Fruit fly (Drosophila melanogaster) whole organism: ENCODE measurements around the gene vig2.
"Not testable (repeated sequence)": the region's sequence is repeated elsewhere in the genome, so short reads cannot be mapped to it uniquely, and the experiment has no call there.

Source experiments
- CG8478 ChIP-seq: fragments of >200 bp; optimal IDR thresholded peaks from 2 replicates; lab custom pipeline; 2018; ENCODE audit warnings: inconsistent platforms
- Dll ChIP-seq: fragments of >200 bp; optimal IDR thresholded peaks from 2 replicates; lab custom pipeline; 2017
- EcR ChIP-seq, 2 experiments: fragments of >200 bp; optimal IDR thresholded peaks; 2 replicates each; lab custom pipeline; 2017; ENCODE audit warnings: missing biosample characterization in 2 of 2, missing genetic modification characterization in 2 of 2, missing genetic modification reagents in 2 of 2
- pan ChIP-seq: fragments of >200 bp; optimal IDR thresholded peaks from 2 replicates; lab custom pipeline; 2017
- psq ChIP-seq: fragments of >200 bp; optimal IDR thresholded peaks from 2 replicates; lab custom pipeline; 2017
- usp ChIP-seq: fragments of >200 bp; optimal IDR thresholded peaks from 2 replicates; lab custom pipeline; 2017; ENCODE audit warnings: missing biosample characterization, missing genetic modification characterization, mixed read lengths

Gene vig2

DNA sequence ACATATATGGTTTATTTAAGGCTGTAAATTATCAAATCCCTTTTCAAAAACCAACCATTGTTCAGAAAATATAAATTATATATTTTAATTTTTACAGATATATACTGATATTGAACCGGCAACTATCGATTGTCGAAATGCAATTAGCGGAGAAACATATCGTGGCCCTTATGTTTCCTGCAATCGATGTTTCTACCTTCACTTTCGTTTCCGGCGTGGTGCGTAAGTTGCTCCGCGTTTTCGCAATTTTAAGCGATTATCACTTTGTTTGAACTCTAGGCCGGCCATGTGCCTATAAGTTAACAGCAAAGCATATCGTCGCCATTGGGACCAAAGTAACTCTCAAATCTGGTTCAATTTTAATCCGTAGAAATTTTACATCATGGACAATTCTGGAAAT, at the start of gene vig2:
Gene vig2, plus strand, starts transcription at position 112 of the 400 bp plus-strand sequence.
- TF ChIP-seq Dll (lab: Kevin White, UChicago); EcR (GFP tag; optimal IDR thresholded peaks at IDR 0.05; lab: Kevin White, UChicago); pan (lab: Kevin White, UChicago): not testable (repeated sequence)

DNA sequence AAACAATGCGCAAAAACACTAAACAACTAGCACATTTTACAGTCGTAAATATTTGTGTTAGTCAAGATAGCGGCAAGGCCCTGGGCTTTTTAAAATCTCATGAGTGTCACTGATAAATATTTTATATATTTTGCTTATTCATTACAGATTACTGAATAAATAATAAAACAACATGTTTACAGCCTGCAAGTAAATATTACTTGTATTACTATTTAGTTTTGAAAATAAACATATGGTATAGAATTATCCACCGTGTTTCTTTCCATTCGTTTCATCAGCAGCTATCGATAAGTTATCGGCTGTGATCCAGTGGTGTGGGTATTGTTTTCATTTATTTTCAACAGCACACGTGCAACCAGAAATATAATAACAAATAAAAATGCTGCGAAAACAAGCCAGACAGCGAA, 48.6 kb upstream of the vig2 start, which contains the start of the genes shams and CG11920:
Gene shams, minus strand, starts transcription at position 50 of the 407 bp plus-strand sequence.
Gene CG11920, plus strand, starts transcription at position 320 of the 407 bp plus-strand sequence.
- TF ChIP-seq CG8478 (lab: Kevin White, UChicago) = no peak
- no peak for TF ChIP-seq pan (lab: Kevin White, UChicago)
- no peak for TF ChIP-seq usp (GFP tag; lab: Kevin White, UChicago)
- no peak for TF ChIP-seq EcR (GFP tag; optimal IDR thresholded peaks at IDR 0.05; lab: Kevin White, UChicago)
- TF ChIP-seq psq (lab: Kevin White, UChicago) = no peak
- TF ChIP-seq Dll (lab: Kevin White, UChicago) = no peak

- TF ChIP-seq psq (lab: Kevin White, UChicago) (no peak), CG8478 (lab: Kevin White, UChicago) (no peak), EcR (GFP tag; optimal IDR thresholded peaks at IDR 0.05; lab: Kevin White, UChicago) (no peak), pan (lab: Kevin White, UChicago) (no peak), usp (GFP tag; lab: Kevin White, UChicago) (no peak), Dll (lab: Kevin White, UChicago) (no peak)
Measured at dm6 chr3R:25077280-25077820, 45.8 kb upstream of the vig2 start.

DNA sequence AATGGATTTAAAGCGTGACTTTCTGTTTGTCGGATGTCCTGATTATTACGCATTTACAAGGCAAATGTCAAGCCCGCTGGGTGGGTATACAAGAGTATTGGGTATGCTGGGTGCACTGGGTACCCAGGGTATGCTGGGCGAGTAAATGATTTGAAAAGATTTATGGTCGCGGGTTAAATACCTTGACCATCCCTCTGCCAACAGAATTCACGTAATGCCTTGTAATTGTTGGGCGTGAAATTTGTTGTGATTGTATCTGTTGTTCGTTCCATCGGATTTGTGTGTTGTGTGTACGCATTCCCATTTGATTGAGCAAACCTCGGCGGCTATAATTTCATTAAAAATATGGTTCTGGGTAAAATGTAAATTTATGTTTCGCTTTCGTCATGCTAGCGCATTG, 44.5 kb upstream of the vig2 start:
- TF ChIP-seq EcR (GFP tag; optimal IDR thresholded peaks at IDR 0.05; lab: Kevin White, UChicago) (no peak), psq (lab: Kevin White, UChicago) (no peak), Dll (lab: Kevin White, UChicago) (no peak), pan (lab: Kevin White, UChicago) (no peak), usp (GFP tag; lab: Kevin White, UChicago) (no peak), CG8478 (lab: Kevin White, UChicago) (no peak)

DNA sequence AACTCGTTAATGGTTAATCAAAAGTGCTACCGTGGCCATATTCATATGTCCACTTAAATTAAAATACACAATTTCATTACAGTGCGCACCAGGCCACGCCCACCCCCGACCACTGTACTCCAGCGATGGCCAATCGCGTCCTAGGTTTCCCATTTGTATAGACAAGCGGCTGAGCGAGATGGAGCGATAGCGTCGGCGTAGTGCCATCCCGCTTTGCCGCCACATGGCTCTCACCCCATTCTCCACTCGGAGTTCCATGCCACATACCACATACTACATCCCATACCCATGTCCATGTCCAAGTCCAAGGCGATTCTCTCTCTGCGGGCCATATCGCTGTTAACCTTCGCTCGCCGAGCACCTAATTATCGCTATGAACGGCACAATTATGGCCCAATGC, 42.7 kb upstream of the vig2 start:
- TF ChIP-seq pan (lab: Kevin White, UChicago) = no peak
- TF ChIP-seq CG8478 (lab: Kevin White, UChicago) = peak; percentile 54
- no peak for TF ChIP-seq Dll (lab: Kevin White, UChicago)
- TF ChIP-seq EcR (GFP tag; optimal IDR thresholded peaks at IDR 0.05; lab: Kevin White, UChicago) = no peak
- TF ChIP-seq usp (GFP tag; lab: Kevin White, UChicago) = no peak

DNA sequence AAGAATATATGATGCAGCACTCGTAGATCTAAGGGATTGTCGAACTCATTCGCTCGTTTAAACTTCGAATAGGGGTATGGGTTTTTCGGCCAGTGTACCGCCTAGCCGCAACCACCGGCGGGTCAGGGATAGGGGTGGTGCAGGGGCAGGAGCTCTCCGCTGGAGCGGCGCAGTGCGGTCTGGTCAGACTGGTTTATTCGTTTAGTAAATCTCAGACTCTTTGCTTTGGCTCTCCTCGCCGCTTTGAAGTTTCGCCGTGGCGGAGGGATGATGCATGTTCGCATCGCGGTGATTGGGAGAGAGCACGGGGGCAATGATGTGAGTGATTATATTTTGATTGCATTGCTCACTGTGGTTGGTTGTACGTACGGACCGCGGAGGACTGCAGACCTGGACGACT, 40.8 kb upstream of the vig2 start, which contains the start of gene fd96Ca:
Gene fd96Ca, plus strand, starts transcription at position 337 of the 400 bp plus-strand sequence.
- no peak for TF ChIP-seq usp (GFP tag; lab: Kevin White, UChicago)
- TF ChIP-seq Dll (lab: Kevin White, UChicago) = peak; percentile 82
- no peak for TF ChIP-seq psq (lab: Kevin White, UChicago)

- TF ChIP-seq CG8478 (lab: Kevin White, UChicago) (peak; percentile 38), EcR (GFP tag; optimal IDR thresholded peaks at IDR 0.05; lab: Kevin White, UChicago) (no peak)
Measured at dm6 chr3R:25094639-25095038, 28.5 kb upstream of the vig2 start, which contains the start of gene fd96Cb. TSS of gene fd96Cb (plus strand) at chr3R:25095012.

DNA sequence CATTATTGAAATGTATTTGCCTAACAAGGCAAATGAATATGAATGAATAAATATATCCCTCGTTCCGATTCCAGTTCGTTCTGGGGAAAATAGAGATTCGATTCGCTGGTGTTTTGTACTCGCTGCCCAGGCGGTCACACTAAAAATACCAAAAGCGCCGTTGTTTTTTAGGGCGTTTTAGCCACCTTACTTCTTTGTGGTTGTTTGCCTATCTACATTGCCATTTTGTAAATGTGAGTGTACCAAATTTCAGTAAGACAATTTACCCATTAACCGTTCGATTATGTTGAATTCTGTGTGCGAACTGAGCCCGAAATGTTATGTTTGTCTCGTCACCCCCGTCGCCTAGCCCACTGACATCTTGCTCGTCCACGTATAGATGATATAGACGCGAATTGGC, 25.7 kb upstream of the vig2 start, which contains the start of the genes CG33095 and CG33096:
Gene CG33095, plus strand, starts transcription at position 187 of the 400 bp plus-strand sequence.
Gene CG33096, plus strand, starts transcription at position 187 of the 400 bp plus-strand sequence.
- peak in 1 of 2 experiments; percentile 2 for TF ChIP-seq EcR (GFP tag; optimal IDR thresholded peaks at IDR 0.05; lab: Kevin White, UChicago)
- TF ChIP-seq Dll (lab: Kevin White, UChicago) = no peak

dm6 chr3R:25102253-25102652, 20.9 kb upstream of the vig2 start, which contains the start of gene CG45095:
TSS of gene CG45095 (plus strand) at chr3R:25102553.
- TF ChIP-seq psq (lab: Kevin White, UChicago) (no peak), CG8478 (lab: Kevin White, UChicago) (no peak), Dll (lab: Kevin White, UChicago) (no peak), usp (GFP tag; lab: Kevin White, UChicago) (no peak), EcR (GFP tag; optimal IDR thresholded peaks at IDR 0.05; lab: Kevin White, UChicago) (no peak), pan (lab: Kevin White, UChicago) (no peak)

- no peak for TF ChIP-seq Dll (lab: Kevin White, UChicago)
- TF ChIP-seq pan (lab: Kevin White, UChicago) = no peak
- TF ChIP-seq CG8478 (lab: Kevin White, UChicago) = no peak
- TF ChIP-seq psq (lab: Kevin White, UChicago) = no peak
- TF ChIP-seq EcR (GFP tag; optimal IDR thresholded peaks at IDR 0.05; lab: Kevin White, UChicago) = no peak
- TF ChIP-seq usp (GFP tag; lab: Kevin White, UChicago) = no peak
Measured at dm6 chr3R:25108932-25109331, 14.2 kb upstream of the vig2 start, which contains the start of gene CG34027. TSS of gene CG34027 (minus strand) at chr3R:25109032.

DNA sequence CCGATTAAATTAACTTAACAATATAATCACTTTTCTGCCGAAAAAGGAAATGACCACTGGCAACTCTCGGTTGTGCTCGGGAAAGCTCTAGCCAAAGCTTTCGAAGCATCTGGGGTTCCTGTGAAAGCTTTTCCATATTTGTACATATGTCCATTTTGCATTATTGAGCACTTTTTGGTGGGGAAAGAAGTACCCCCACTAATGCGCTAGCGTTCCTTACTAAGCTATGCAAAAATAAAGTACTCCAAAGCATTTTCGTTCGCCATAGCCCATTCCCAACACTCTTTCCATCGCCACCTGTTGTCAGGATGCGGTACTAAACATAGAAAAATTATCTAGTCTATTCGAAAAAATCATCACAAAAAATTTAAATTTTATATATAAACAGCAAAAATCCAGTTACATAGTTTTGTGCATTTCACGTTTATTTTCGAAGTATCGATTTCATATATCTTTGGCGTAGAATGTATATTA, 10.7 kb upstream of the vig2 start, which contains the start of gene Nepl16:
Gene Nepl16, minus strand, starts transcription at position 51 of the 474 bp plus-strand sequence.
- no peak for TF ChIP-seq usp (GFP tag; lab: Kevin White, UChicago)
- TF ChIP-seq pan (lab: Kevin White, UChicago) = no peak
- no peak for TF ChIP-seq CG8478 (lab: Kevin White, UChicago)
- TF ChIP-seq Dll (lab: Kevin White, UChicago) = no peak
- no peak for TF ChIP-seq EcR (GFP tag; optimal IDR thresholded peaks at IDR 0.05; lab: Kevin White, UChicago)
- TF ChIP-seq psq (lab: Kevin White, UChicago) = no peak
